Fruit fly (Drosophila melanogaster) whole organism, pupa: ENCODE data around the gene CG14613.

Source experiments
- CG10348 ChIP-seq: fragments of 200-800 bp; sonication (Bioruptor generic); IDR thresholded peaks from 2 replicates; pipeline ENCODE4 v1.3.6; 2022; ENCODE audit warnings: missing biosample characterization, missing genetic modification characterization
- CG12605 ChIP-seq: fragments of 200-800 bp; sonication (Bioruptor generic); IDR thresholded peaks from 2 replicates; pipeline ENCODE4 v1.3.6; 2022; ENCODE audit warnings: missing biosample characterization, missing genetic modification characterization
- CG13204 ChIP-seq: fragments of 200-800 bp; sonication (Bioruptor generic); optimal IDR thresholded peaks from 2 replicates; lab custom pipeline; 2018; ENCODE audit warnings: missing biosample characterization, mild to moderate bottlenecking, missing genetic modification characterization, moderate library complexity
- CG14655 ChIP-seq: fragments of 200-800 bp; sonication (Bioruptor generic); optimal IDR thresholded peaks from 3 replicates; lab custom pipeline; 2017; ENCODE audit warnings: mild to moderate bottlenecking, missing biosample characterization, missing genetic modification reagents, missing genetic modification characterization
- CG15710 ChIP-seq: fragments of 200-800 bp; sonication (Bioruptor generic); optimal IDR thresholded peaks from 2 replicates; lab custom pipeline; 2018; ENCODE audit warnings: missing biosample characterization, mild to moderate bottlenecking, missing genetic modification characterization, moderate library complexity
- CG17806 ChIP-seq: fragments of 200-800 bp; sonication (Bioruptor generic); optimal IDR thresholded peaks from 2 replicates; lab custom pipeline; 2018; ENCODE audit warnings: missing biosample characterization, mild to moderate bottlenecking, missing genetic modification characterization, moderate library complexity
- CG32121 ChIP-seq: fragments of 200-800 bp; sonication (Bioruptor generic); IDR thresholded peaks from 2 replicates; pipeline ENCODE4 v1.3.6; 2022; ENCODE audit warnings: missing biosample characterization, missing genetic modification characterization
- CG34367 ChIP-seq: fragments of 200-800 bp; sonication (Bioruptor generic); optimal IDR thresholded peaks from 2 replicates; lab custom pipeline; 2018; ENCODE audit warnings: missing biosample characterization, mild to moderate bottlenecking, missing genetic modification characterization
- CG4496 ChIP-seq: fragments of 200-800 bp; sonication (Bioruptor generic); IDR thresholded peaks from 3 replicates; pipeline ENCODE4 v1.3.6; 2022; ENCODE audit warnings: missing biosample characterization, missing genetic modification characterization
- CG8159 ChIP-seq: fragments of 200-800 bp; sonication (Bioruptor generic); optimal IDR thresholded peaks from 3 replicates; lab custom pipeline; 2018; ENCODE audit warnings: missing biosample characterization, mild to moderate bottlenecking, missing genetic modification characterization, moderate library complexity
- CG8301 ChIP-seq: fragments of 200-800 bp; sonication (Bioruptor generic); optimal IDR thresholded peaks from 2 replicates; lab custom pipeline; 2018; ENCODE audit warnings: missing biosample characterization, mild to moderate bottlenecking, missing genetic modification characterization
- CG9948 ChIP-seq: fragments of 200-800 bp; sonication (Bioruptor generic); optimal IDR thresholded peaks from 2 replicates; lab custom pipeline; 2018; ENCODE audit warnings: missing biosample characterization, mild to moderate bottlenecking, missing genetic modification characterization, moderate library complexity
- D1 ChIP-seq: fragments of 200-800 bp; sonication (Bioruptor generic); optimal IDR thresholded peaks from 2 replicates; lab custom pipeline; 2018; ENCODE audit warnings: missing biosample characterization, mild to moderate bottlenecking, missing genetic modification characterization, moderate library complexity
- EcR ChIP-seq: fragments of 200-800 bp; sonication (Bioruptor generic); optimal IDR thresholded peaks from 3 replicates; lab custom pipeline; 2019; ENCODE audit warnings: missing biosample characterization, missing genetic modification characterization, mild to moderate bottlenecking, moderate library complexity, missing genetic modification reagents
- Ets98B ChIP-seq: fragments of 200-800 bp; sonication (Bioruptor generic); IDR thresholded peaks from 2 replicates; pipeline ENCODE4 v1.3.6; 2022; ENCODE audit warnings: missing biosample characterization, missing genetic modification characterization
- Pif1A ChIP-seq: fragments of 200-800 bp; sonication (Bioruptor generic); optimal IDR thresholded peaks from 3 replicates; lab custom pipeline; 2016; ENCODE audit warnings: missing biosample characterization, missing genetic modification characterization
- Pif1B ChIP-seq: fragments of 200-800 bp; sonication (Bioruptor generic); optimal IDR thresholded peaks from 3 replicates; lab custom pipeline; 2016; ENCODE audit warnings: missing biosample characterization, missing genetic modification characterization
- Snoo ChIP-seq: fragments of 200-800 bp; sonication (Bioruptor generic); optimal IDR thresholded peaks from 3 replicates; lab custom pipeline; 2017; ENCODE audit warnings: missing biosample characterization, mild to moderate bottlenecking, missing genetic modification characterization, inconsistent platforms
- fd96Ca ChIP-seq: fragments of 200-800 bp; sonication (Bioruptor generic); IDR thresholded peaks from 3 replicates; pipeline ENCODE4 v1.3.6; 2022; ENCODE audit warnings: missing biosample characterization, missing genetic modification characterization
- gl ChIP-seq: fragments of 200-800 bp; sonication (Bioruptor generic); optimal IDR thresholded peaks from 2 replicates; lab custom pipeline; 2018; ENCODE audit warnings: missing biosample characterization, mild to moderate bottlenecking, missing genetic modification characterization
- rn ChIP-seq: fragments of 200-800 bp; sonication (Bioruptor generic); IDR thresholded peaks from 2 replicates; pipeline ENCODE4 v1.3.6; 2022; ENCODE audit warnings: missing biosample characterization, missing genetic modification characterization

The CG14613 gene

dm6 chrX:22491028-22491769 lies 19.4 kb upstream of the CG14613 start:
- TF ChIP-seq Pif1B (GFP tag; lab: Kevin White, UChicago) (peak; percentile 33), EcR (GFP tag; lab: Kevin White, UChicago) (no peak), CG4496 (GFP tag; lab: Robert Waterston, UW) (0 out of 3 replicates have a peak, but pooled peaks have one; percentile 8), Snoo (tag; lab: Kevin White, UChicago) (peak; percentile 74), CG15710 (tag; lab: Kevin White, UChicago) (peak; percentile 71), CG8301 (no peak), CG34367 (tag; lab: Kevin White, UChicago) (peak; percentile 35), CG13204 (GFP tag; lab: Kevin White, UChicago) (no peak), CG14655 (GFP tag; lab: Kevin White, UChicago) (peak; percentile 68), Ets98B (GFP tag; lab: Robert Waterston, UW) (no peak), CG17806 (tag; lab: Kevin White, UChicago) (peak; percentile 22), CG10348 (GFP tag; lab: Robert Waterston, UW) (no peak), D1 (no peak), CG8159 (tag; lab: Kevin White, UChicago) (peak; percentile 77), CG12605 (GFP tag; lab: Robert Waterston, UW) (no peak), fd96Ca (no peak), gl (tag; lab: Kevin White, UChicago) (no peak), CG9948 (tag; lab: Kevin White, UChicago) (peak; percentile 49), CG32121 (GFP tag; lab: Robert Waterston, UW) (no peak), Pif1A (GFP tag; lab: Kevin White, UChicago) (peak; percentile 20), rn (GFP tag; lab: Robert Waterston, UW) (no peak)

dm6 chrX:22490584-22490983 lies 18.8 kb upstream of the CG14613 start:
- TF ChIP-seq CG8159 (tag; lab: Kevin White, UChicago), result no peak

- 0 out of 2 replicates have a peak, but pooled peaks have one; percentile 20 for TF ChIP-seq CG12605 (GFP tag; lab: Robert Waterston, UW)
- TF ChIP-seq CG15710 (tag; lab: Kevin White, UChicago), result peak; percentile 30
- 0 out of 3 replicates have a peak, but pooled peaks have one; percentile 11 for TF ChIP-seq CG4496 (GFP tag; lab: Robert Waterston, UW)
- TF ChIP-seq CG13204 (GFP tag; lab: Kevin White, UChicago), result no peak
- TF ChIP-seq CG8159 (tag; lab: Kevin White, UChicago), result peak; percentile 57
- TF ChIP-seq CG10348 (GFP tag; lab: Robert Waterston, UW), result no peak
- TF ChIP-seq gl (tag; lab: Kevin White, UChicago), result no peak
- peak; percentile 25 for TF ChIP-seq Snoo (tag; lab: Kevin White, UChicago)
- TF ChIP-seq EcR (GFP tag; lab: Kevin White, UChicago), result peak; percentile 16
- TF ChIP-seq CG9948 (tag; lab: Kevin White, UChicago), result peak; percentile 32
- TF ChIP-seq CG14655 (GFP tag; lab: Kevin White, UChicago), result peak; percentile 49
- TF ChIP-seq CG8301, result peak; percentile 27
- TF ChIP-seq CG17806 (tag; lab: Kevin White, UChicago), result peak; percentile 40
Observed at dm6 chrX:22487667-22488593, 16.1 kb upstream of the CG14613 start.

dm6 chrX:22486919-22487634 lies 15.3 kb upstream of the CG14613 start:
- TF ChIP-seq CG4496 (GFP tag; lab: Robert Waterston, UW) (no peak), CG17806 (tag; lab: Kevin White, UChicago) (no peak)

- TF ChIP-seq gl (tag; lab: Kevin White, UChicago) (no peak), CG8159 (tag; lab: Kevin White, UChicago) (no peak)
- TF ChIP-seq, all 21 proteins: peak for 0
Observed at dm6 chrX:22486487-22486886, 14.7 kb upstream of the CG14613 start.
